Fruit fly (Drosophila melanogaster) whole organism, embryonic: ENCODE data around the gene CG1074.

Experiments
- Atf3 ChIP-seq: fragments of 200-800 bp; sonication (Bioruptor generic); optimal IDR thresholded peaks from 3 replicates; lab custom pipeline; 2016; ENCODE audit warnings: missing biosample characterization, missing genetic modification characterization
- CG11398 ChIP-seq: fragments of 200-800 bp; sonication (Bioruptor generic); optimal IDR thresholded peaks from 2 replicates; lab custom pipeline; 2016; ENCODE audit warnings: missing biosample characterization, missing genetic modification characterization
- CG11696 ChIP-seq: fragments of 200-800 bp; sonication (Bioruptor generic); IDR thresholded peaks from 2 replicates; pipeline ENCODE4 v1.3.6; 2022; ENCODE audit warnings: missing biosample characterization, missing genetic modification characterization
- CG11723 ChIP-seq: fragments of 200-800 bp; sonication (Bioruptor generic); optimal IDR thresholded peaks from 2 replicates; lab custom pipeline; 2017; ENCODE audit warnings: missing biosample characterization, mild to moderate bottlenecking, missing genetic modification characterization
- CG12071 ChIP-seq: fragments of 200-800 bp; sonication (Bioruptor generic); optimal IDR thresholded peaks from 3 replicates; lab custom pipeline; 2018; ENCODE audit warnings: missing biosample characterization, mild to moderate bottlenecking, missing genetic modification characterization
- CG13296 ChIP-seq: fragments of 200-800 bp; sonication (Bioruptor generic); optimal IDR thresholded peaks from 3 replicates; lab custom pipeline; 2018; ENCODE audit warnings: missing biosample characterization, mild to moderate bottlenecking, missing genetic modification characterization
- CG18011 ChIP-seq: fragments of 200-800 bp; sonication (Bioruptor generic); optimal IDR thresholded peaks from 2 replicates; lab custom pipeline; 2017; ENCODE audit warnings: missing biosample characterization, missing genetic modification characterization, mild to moderate bottlenecking, moderate library complexity, missing genotype
- CG18619 ChIP-seq: fragments of 200-800 bp; sonication (Bioruptor generic); optimal IDR thresholded peaks from 3 replicates; lab custom pipeline; 2017; ENCODE audit warnings: missing biosample characterization, mild to moderate bottlenecking, missing genetic modification characterization
- CG2120 ChIP-seq: fragments of 200-800 bp; sonication (Bioruptor generic); optimal IDR thresholded peaks from 3 replicates; lab custom pipeline; 2016; ENCODE audit warnings: missing biosample characterization, missing genetic modification characterization
- CG3995 ChIP-seq: fragments of 200-800 bp; sonication (Bioruptor generic); optimal IDR thresholded peaks from 3 replicates; lab custom pipeline; 2016; ENCODE audit warnings: missing biosample characterization, missing genetic modification characterization
- CG43689 ChIP-seq: fragments of 200-800 bp; sonication (Bioruptor generic); IDR thresholded peaks from 2 replicates; pipeline ENCODE4 v1.3.6; 2022; ENCODE audit warnings: missing biosample characterization, missing genetic modification characterization
- CG4730 ChIP-seq: fragments of 200-800 bp; sonication (Bioruptor generic); IDR thresholded peaks from 2 replicates; pipeline ENCODE4 v1.3.6; 2022; ENCODE audit warnings: missing biosample characterization, missing genetic modification characterization
- CG5180 ChIP-seq: fragments of 200-800 bp; sonication (Bioruptor generic); optimal IDR thresholded peaks from 3 replicates; lab custom pipeline; 2017; ENCODE audit warnings: missing biosample characterization, missing genetic modification characterization, mild to moderate bottlenecking, moderate library complexity, missing genetic modification reagents
- CG6683 ChIP-seq: fragments of 200-800 bp; sonication (Bioruptor generic); optimal IDR thresholded peaks from 2 replicates; lab custom pipeline; 2017; ENCODE audit warnings: missing biosample characterization, mild to moderate bottlenecking, missing genetic modification characterization, missing genetic modification reagents
- CG8089 ChIP-seq: fragments of 200-800 bp; sonication (Bioruptor generic); optimal IDR thresholded peaks from 3 replicates; lab custom pipeline; 2016; ENCODE audit warnings: missing biosample characterization, missing genetic modification characterization
- CG9797 ChIP-seq: fragments of 200-800 bp; sonication (Bioruptor generic); optimal IDR thresholded peaks from 3 replicates; lab custom pipeline; 2018; ENCODE audit warnings: missing biosample characterization, mild to moderate bottlenecking, missing genetic modification characterization
- Dbx ChIP-seq: fragments of 200-800 bp; sonication (Bioruptor generic); IDR thresholded peaks from 3 replicates; pipeline ENCODE4 v1.3.6; 2022; ENCODE audit warnings: missing biosample characterization, missing genetic modification characterization
- Fer1 ChIP-seq: fragments of 200-800 bp; sonication (Bioruptor generic); optimal IDR thresholded peaks from 2 replicates; lab custom pipeline; 2017; ENCODE audit warnings: missing biosample characterization, mild to moderate bottlenecking, missing genetic modification characterization
- HLH4C ChIP-seq: fragments of 200-800 bp; sonication (Bioruptor generic); IDR thresholded peaks from 3 replicates; pipeline ENCODE4 v1.3.6; 2022; ENCODE audit warnings: missing biosample characterization, missing genetic modification characterization; ENCODE audit not compliant: partially characterized antibody
- Hr39 ChIP-seq: fragments of >200 bp; optimal IDR thresholded peaks from 2 replicates; lab custom pipeline; 2017
- Mad ChIP-seq: fragments of 200-800 bp; sonication (Bioruptor generic); optimal IDR thresholded peaks from 2 replicates; lab custom pipeline; 2016; ENCODE audit warnings: missing biosample characterization, missing genetic modification characterization
- NfI ChIP-seq: fragments of 200-800 bp; sonication (Bioruptor generic); optimal IDR thresholded peaks from 3 replicates; lab custom pipeline; 2018; ENCODE audit warnings: missing biosample characterization, mild to moderate bottlenecking, missing genetic modification characterization, moderate library complexity
- Rx ChIP-seq: fragments of 200-800 bp; sonication (Bioruptor generic); IDR thresholded peaks from 2 replicates; pipeline ENCODE4 v1.3.6; 2022; ENCODE audit warnings: missing biosample characterization, missing genetic modification characterization
- Six4 ChIP-seq: fragments of 200-800 bp; sonication (Bioruptor generic); optimal IDR thresholded peaks from 2 replicates; lab custom pipeline; 2016; ENCODE audit warnings: missing biosample characterization, missing genetic modification characterization
- Sry-δ ChIP-seq: fragments of 200-800 bp; sonication (Bioruptor generic); optimal IDR thresholded peaks from 2 replicates; lab custom pipeline; 2016; ENCODE audit warnings: missing biosample characterization, missing genetic modification characterization
- dan ChIP-seq: fragments of 200-800 bp; sonication (Bioruptor generic); IDR thresholded peaks from 2 replicates; pipeline ENCODE4 v1.3.6; 2022; ENCODE audit warnings: missing biosample characterization, missing genetic modification characterization
- dimm ChIP-seq: fragments of 200-800 bp; sonication (Bioruptor generic); IDR thresholded peaks from 2 replicates; pipeline ENCODE4 v1.3.6; 2022; ENCODE audit warnings: missing biosample characterization, missing genetic modification characterization
- disco-r ChIP-seq: fragments of 200-800 bp; sonication (Bioruptor generic); optimal IDR thresholded peaks from 2 replicates; lab custom pipeline; 2016; ENCODE audit warnings: missing biosample characterization, missing genetic modification characterization
- dysf ChIP-seq: fragments of 200-800 bp; sonication (Bioruptor generic); IDR thresholded peaks from 3 replicates; pipeline ENCODE4 v1.3.6; 2022; ENCODE audit warnings: missing biosample characterization, missing genetic modification characterization
- exex ChIP-seq: fragments of 200-800 bp; sonication (Bioruptor generic); optimal IDR thresholded peaks from 4 replicates; lab custom pipeline; 2018; ENCODE audit warnings: missing biosample characterization, mild to moderate bottlenecking, missing genetic modification characterization, moderate library complexity
- fd102C ChIP-seq: fragments of 200-800 bp; sonication (Bioruptor generic); optimal IDR thresholded peaks from 2 replicates; lab custom pipeline; 2018; ENCODE audit warnings: missing biosample characterization, mild to moderate bottlenecking, missing genetic modification characterization, moderate library complexity
- fd64A ChIP-seq: fragments of 200-800 bp; sonication (Bioruptor generic); optimal IDR thresholded peaks from 3 replicates; lab custom pipeline; 2018; ENCODE audit warnings: missing biosample characterization, mild to moderate bottlenecking, missing genetic modification characterization
- ind ChIP-seq: fragments of 200-800 bp; sonication (Bioruptor generic); optimal IDR thresholded peaks from 3 replicates; lab custom pipeline; 2016; ENCODE audit warnings: missing biosample characterization, missing genetic modification characterization
- kah ChIP-seq: fragments of 200-800 bp; sonication (Bioruptor generic); optimal IDR thresholded peaks from 2 replicates; lab custom pipeline; 2018; ENCODE audit warnings: missing biosample characterization, mild to moderate bottlenecking, missing genetic modification characterization
- lbe ChIP-seq: fragments of 200-800 bp; sonication (Bioruptor generic); optimal IDR thresholded peaks from 2 replicates; lab custom pipeline; 2016; ENCODE audit warnings: missing biosample characterization, mild to moderate bottlenecking, missing genetic modification characterization
- lov ChIP-seq, 2 experiments: fragments of 200-800 bp in 1 of 2; fragments of >200 bp in 1 of 2; sonication (Bioruptor generic) in 1 of 2; IDR thresholded peaks in 1 of 2; optimal IDR thresholded peaks in 1 of 2; 2 replicates in 1 of 2; 3 replicates in 1 of 2; pipeline versions ENCODE4 v1.3.6 to Lab custom; 2017 to 2022; ENCODE audit warnings: missing biosample characterization in 1 of 2, missing genetic modification characterization in 1 of 2
- mirr ChIP-seq: fragments of 200-800 bp; sonication (Bioruptor generic); optimal IDR thresholded peaks from 3 replicates; lab custom pipeline; 2018; ENCODE audit warnings: missing biosample characterization, mild to moderate bottlenecking, missing genetic modification characterization
- nau ChIP-seq: fragments of 200-800 bp; sonication (Bioruptor generic); optimal IDR thresholded peaks from 3 replicates; lab custom pipeline; 2017; ENCODE audit warnings: missing biosample characterization, mild to moderate bottlenecking, missing genetic modification characterization, missing genetic modification reagents
- nerfin-2 ChIP-seq: fragments of 200-800 bp; sonication (Bioruptor generic); IDR thresholded peaks from 2 replicates; pipeline ENCODE4 v1.3.6; 2022; ENCODE audit warnings: missing biosample characterization, missing genetic modification characterization; ENCODE audit not compliant: partially characterized antibody
- p53 ChIP-seq: fragments of 200-800 bp; sonication (Bioruptor generic); optimal IDR thresholded peaks from 2 replicates; lab custom pipeline; 2016; ENCODE audit warnings: missing biosample characterization, missing genetic modification characterization
- pfk ChIP-seq: fragments of 200-800 bp; sonication (Bioruptor generic); optimal IDR thresholded peaks from 2 replicates; lab custom pipeline; 2018; ENCODE audit warnings: missing biosample characterization, mild to moderate bottlenecking, missing genetic modification characterization, moderate library complexity
- pho ChIP-seq: fragments of 200-800 bp; sonication (Bioruptor generic); optimal IDR thresholded peaks from 2 replicates; lab custom pipeline; 2016; ENCODE audit warnings: missing biosample characterization, missing genetic modification characterization
- sens ChIP-seq: fragments of 200-800 bp; sonication (Bioruptor generic); peaks from one replicate; lab custom pipeline; 2016; ENCODE audit warnings: missing biosample characterization, missing genetic modification characterization
- sens-2 ChIP-seq: fragments of 200-800 bp; sonication (Bioruptor generic); IDR thresholded peaks from 2 replicates; pipeline ENCODE4 v1.3.6; 2022; ENCODE audit warnings: missing biosample characterization, missing genetic modification characterization
- slp2 ChIP-seq: fragments of 200-800 bp; sonication (Bioruptor generic); optimal IDR thresholded peaks from 2 replicates; lab custom pipeline; 2016; ENCODE audit warnings: missing biosample characterization, missing genetic modification characterization
- so ChIP-seq: fragments of 200-800 bp; sonication (Bioruptor generic); IDR thresholded peaks from 3 replicates; pipeline ENCODE4 v1.3.6; 2022; ENCODE audit warnings: missing biosample characterization, missing genetic modification characterization
- ssp ChIP-seq: fragments of 200-800 bp; sonication (Bioruptor generic); IDR thresholded peaks from 2 replicates; pipeline ENCODE4 v1.3.6; 2022; ENCODE audit warnings: missing biosample characterization, missing genetic modification characterization
- tup ChIP-seq: fragments of 200-800 bp; sonication (Bioruptor generic); optimal IDR thresholded peaks from 2 replicates; lab custom pipeline; 2016; ENCODE audit warnings: missing biosample characterization, mild to moderate bottlenecking, missing genetic modification characterization, moderate library complexity
- wor ChIP-seq: fragments of 200-800 bp; sonication (Bioruptor generic); IDR thresholded peaks from 2 replicates; pipeline ENCODE4 v1.3.6; 2022; ENCODE audit warnings: missing biosample characterization, missing genetic modification characterization
- zfh1 ChIP-seq: fragments of 200-800 bp; sonication (Bioruptor generic); IDR thresholded peaks from 3 replicates; pipeline ENCODE4 v1.3.6; 2022; ENCODE audit warnings: missing biosample characterization, missing genetic modification characterization

Gene CG1074

dm6 chr3R:4453213-4453956 is 19.6 kb downstream of the CG1074 start (continued):
- TF ChIP-seq lov (optimal IDR thresholded peaks at IDR 0.05; lab: Kevin White, UChicago): no peak
- TF ChIP-seq lov (GFP tag; IDR thresholded peaks at IDR 0.05; lab: Robert Waterston, UW): no peak
- TF ChIP-seq sens (GFP tag; lab: Kevin White, UChicago): peak; percentile 74
- no peak for TF ChIP-seq CG18619
- TF ChIP-seq wor (GFP tag; lab: Robert Waterston, UW): no peak
- TF ChIP-seq sens-2 (GFP tag; lab: Robert Waterston, UW): peak; percentile 34; the same call in 1 of the 2 replicates
- peak; percentile 7 for TF ChIP-seq CG2120
- peak; percentile 96 for TF ChIP-seq CG5180
- TF ChIP-seq fd64A (GFP tag; lab: Kevin White, UChicago): peak; percentile 7
- no peak for TF ChIP-seq ssp (GFP tag; lab: Robert Waterston, UW)
- TF ChIP-seq dimm: no peak
- TF ChIP-seq Hr39 (lab: Kevin White, UChicago): no peak
- TF ChIP-seq dan (GFP tag; lab: Robert Waterston, UW): no peak
- TF ChIP-seq Atf3 (GFP tag; lab: Kevin White, UChicago): peak; percentile 49
- peak; percentile 26 for TF ChIP-seq pfk
- no peak for TF ChIP-seq CG9797
- TF ChIP-seq zfh1: 0 out of 3 replicates have a peak, but pooled peaks have one; percentile 15
- 0 out of 2 replicates have a peak, but pooled peaks have one; percentile 46 for TF ChIP-seq CG11696 (GFP tag; lab: Robert Waterston, UW)
- TF ChIP-seq nau (GFP tag; lab: Kevin White, UChicago): peak; percentile 57
- no peak for TF ChIP-seq pho (GFP tag; lab: Kevin White, UChicago)
- no peak for TF ChIP-seq slp2 (GFP tag; lab: Kevin White, UChicago)
- no peak for TF ChIP-seq CG11398 (GFP tag; lab: Kevin White, UChicago)
- TF ChIP-seq tup (GFP tag; lab: Kevin White, UChicago): no peak
- no peak for TF ChIP-seq CG43689
- peak; percentile 35 for TF ChIP-seq CG12071 (GFP tag; lab: Kevin White, UChicago)
- TF ChIP-seq dysf (GFP tag; lab: Robert Waterston, UW): no peak; the same call in 2 of the 3 replicates
- TF ChIP-seq CG13296 (GFP tag; lab: Kevin White, UChicago): peak; percentile 0
- TF ChIP-seq ind: no peak
- no peak for TF ChIP-seq p53 (GFP tag; lab: Kevin White, UChicago)
- no peak for TF ChIP-seq fd102C (GFP tag; lab: Kevin White, UChicago)
- TF ChIP-seq CG6683 (GFP tag; lab: Kevin White, UChicago): peak; percentile 34
- TF ChIP-seq exex (tag; lab: Kevin White, UChicago): no peak
- no peak for TF ChIP-seq mirr (GFP tag; lab: Kevin White, UChicago)
- no peak for TF ChIP-seq CG18011 (GFP tag; lab: Kevin White, UChicago)
- TF ChIP-seq lbe: peak; percentile 47
- no peak for TF ChIP-seq nerfin-2 (GFP tag; lab: Robert Waterston, UW)
- no peak for TF ChIP-seq Six4 (GFP tag; lab: Kevin White, UChicago)
- TF ChIP-seq kah: peak; percentile 36
- TF ChIP-seq CG4730 (GFP tag; lab: Robert Waterston, UW): no peak
- TF ChIP-seq Rx (GFP tag; lab: Robert Waterston, UW): no peak
- peak; percentile 54; the same call in 2 of the 3 replicates for TF ChIP-seq HLH4C (GFP tag; lab: Robert Waterston, UW)
- peak; percentile 30 for TF ChIP-seq CG11723
- TF ChIP-seq CG3995: peak; percentile 62
- TF ChIP-seq Fer1: peak; percentile 49
- TF ChIP-seq disco-r: peak; percentile 1
- peak; percentile 16 for TF ChIP-seq Mad
- peak; percentile 59; the same call in 2 of the 3 replicates for TF ChIP-seq Dbx (GFP tag; lab: Robert Waterston, UW)
- no peak for TF ChIP-seq CG8089 (GFP tag; lab: Kevin White, UChicago)
- TF ChIP-seq Sry-δ: peak; percentile 8
- TF ChIP-seq so (GFP tag; lab: Robert Waterston, UW): peak; percentile 72; the same call in 2 of the 3 replicates
- no peak for TF ChIP-seq NfI (GFP tag; lab: Kevin White, UChicago)
